Fruit fly (Drosophila melanogaster): ENCODE measurements around the gene CG18281.

The CG18281 gene

dm6 chr3L:20511499-20512108, 12.0 kb downstream of the CG18281 start:
- TF ChIP-seq CG8478 (optimal IDR thresholded peaks at IDR 0.05) = no peak

dm6 chr3L:20514101-20514500, 14.5 kb downstream of the CG18281 start:
- TF ChIP-seq CTCF (optimal IDR thresholded peaks at IDR 0.05) = no peak
- TF ChIP-seq CG8478 (optimal IDR thresholded peaks at IDR 0.05) = no peak

- TF ChIP-seq CTCF (optimal IDR thresholded peaks at IDR 0.05) (peak; percentile 39 to 42), CG8478 (optimal IDR thresholded peaks at IDR 0.05) (no peak)
These were observed 17.0 kb downstream of the CG18281 start for dm6 chr3L:20516519-20517178.

dm6 chr3L:20517179-20517834, 17.7 kb downstream of the CG18281 start:
- TF ChIP-seq CTCF (optimal IDR thresholded peaks at IDR 0.05) (no peak), CG8478 (optimal IDR thresholded peaks at IDR 0.05) (no peak)

- TF ChIP-seq CG8478 (optimal IDR thresholded peaks at IDR 0.05) (no peak), CTCF (optimal IDR thresholded peaks at IDR 0.05) (no peak)
These were observed 18.5 kb downstream of the CG18281 start for dm6 chr3L:20517897-20518804.

- TF ChIP-seq CG8478 (optimal IDR thresholded peaks at IDR 0.05) (no peak), CTCF (optimal IDR thresholded peaks at IDR 0.05) (no peak)
These were observed 19.3 kb downstream of the CG18281 start, which contains the start of gene BNIP3 for dm6 chr3L:20518805-20519503. Gene BNIP3, minus strand, starts transcription at chr3L:20519393.

dm6 chr3L:20520687-20521169, 21.1 kb downstream of the CG18281 start, which contains the start of the genes mTerf3 and CG5104:
Gene mTerf3, minus strand, starts transcription at chr3L:20520772.
Gene CG5104, plus strand, starts transcription at chr3L:20521009.
- TF ChIP-seq CTCF (optimal IDR thresholded peaks at IDR 0.05) = no peak
- TF ChIP-seq CG8478 (optimal IDR thresholded peaks at IDR 0.05) = no peak

- no peak for TF ChIP-seq CG8478 (optimal IDR thresholded peaks at IDR 0.05)
- no peak for TF ChIP-seq CTCF (optimal IDR thresholded peaks at IDR 0.05)
These were observed 24.9 kb downstream of the CG18281 start for dm6 chr3L:20524409-20525010.

- TF ChIP-seq CG8478 (optimal IDR thresholded peaks at IDR 0.05) (no peak), CTCF (optimal IDR thresholded peaks at IDR 0.05) (no peak)
These were observed 26.1 kb downstream of the CG18281 start for dm6 chr3L:20525743-20526142.

DNA sequence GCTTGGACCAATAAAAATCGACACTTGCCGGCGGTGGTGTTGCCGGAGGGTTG, 26.3 kb downstream of the CG18281 start, which contains the start of gene Pss:
TSS of gene Pss (minus strand) at position 32 of the 53 bp plus-strand sequence.
- TF ChIP-seq CG8478 (optimal IDR thresholded peaks at IDR 0.05) (no peak), CTCF (optimal IDR thresholded peaks at IDR 0.05) (no peak)

- TF ChIP-seq CTCF (optimal IDR thresholded peaks at IDR 0.05) = no peak
- TF ChIP-seq CG8478 (optimal IDR thresholded peaks at IDR 0.05) = no peak
These were observed 26.6 kb downstream of the CG18281 start, which contains the start of gene Nubp2 for dm6 chr3L:20526196-20526740. Gene Nubp2, plus strand, starts transcription at chr3L:20526576.

DNA sequence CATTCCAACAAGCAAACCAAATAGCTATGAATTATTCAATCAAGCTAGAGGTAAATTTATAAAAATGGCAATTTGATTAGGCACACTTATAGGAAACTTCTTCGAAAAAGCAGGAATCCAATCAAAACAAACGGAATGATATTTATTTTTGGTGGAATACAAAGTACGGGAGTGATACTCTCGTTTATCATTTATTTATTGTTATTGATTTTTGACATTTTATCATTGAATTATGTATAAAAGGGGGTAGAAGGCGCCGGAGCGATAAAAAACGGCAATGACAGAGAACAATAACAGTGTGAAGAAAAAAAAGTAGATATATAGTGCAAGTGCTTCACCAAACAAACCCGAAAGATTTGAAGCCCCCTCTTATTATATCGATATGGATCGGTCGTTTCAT, 30.3 kb downstream of the CG18281 start:
- TF ChIP-seq CG8478 (optimal IDR thresholded peaks at IDR 0.05) (no peak), CTCF (optimal IDR thresholded peaks at IDR 0.05) (no peak)

dm6 chr3L:20530347-20531177, 30.9 kb downstream of the CG18281 start:
- TF ChIP-seq CG8478 (optimal IDR thresholded peaks at IDR 0.05) (no peak), CTCF (optimal IDR thresholded peaks at IDR 0.05) (no peak)
